Fruit fly (Drosophila melanogaster) whole organism, embryonic: ENCODE results near the gene CG42676.

Experiments
- ATbp ChIP-seq: fragments of 200-800 bp; sonication (Bioruptor generic); optimal IDR thresholded peaks from 2 replicates; lab custom pipeline; 2017; ENCODE audit warnings: missing biosample characterization, mild to moderate bottlenecking, missing genetic modification characterization, missing genetic modification reagents
- Adf1 ChIP-seq: fragments of 200-800 bp; sonication (Bioruptor generic); IDR thresholded peaks from 2 replicates; pipeline ENCODE4 v1.3.6; 2022; ENCODE audit warnings: missing biosample characterization, missing genetic modification characterization
- Antp ChIP-seq: fragments of 200-800 bp; sonication (Bioruptor generic); optimal IDR thresholded peaks from 3 replicates; lab custom pipeline; 2016; ENCODE audit warnings: missing biosample characterization, missing genetic modification characterization
- C15 ChIP-seq: fragments of 200-800 bp; sonication (Bioruptor generic); IDR thresholded peaks from 3 replicates; pipeline ENCODE4 v1.3.6; 2022; ENCODE audit warnings: missing biosample characterization, missing genetic modification characterization
- CG10267 ChIP-seq: fragments of 200-800 bp; sonication (Bioruptor generic); optimal IDR thresholded peaks from 2 replicates; lab custom pipeline; 2018; ENCODE audit warnings: missing biosample characterization, mild to moderate bottlenecking, missing genetic modification characterization, moderate library complexity
- CG11093 ChIP-seq: fragments of 200-800 bp; sonication (Bioruptor generic); IDR thresholded peaks from 3 replicates; pipeline ENCODE4 v1.3.6; 2022; ENCODE audit warnings: missing biosample characterization, missing genetic modification characterization
- CG11247 ChIP-seq: fragments of 200-800 bp; sonication (Bioruptor generic); IDR thresholded peaks from 2 replicates; pipeline ENCODE4 v1.3.6; 2022; ENCODE audit warnings: missing biosample characterization, missing genetic modification characterization
- CG12236 ChIP-seq: fragments of 200-800 bp; sonication (Bioruptor generic); optimal IDR thresholded peaks from 2 replicates; lab custom pipeline; 2016; ENCODE audit warnings: missing biosample characterization, missing genetic modification characterization
- CG16779 ChIP-seq: fragments of 200-800 bp; sonication (Bioruptor generic); IDR thresholded peaks from 2 replicates; pipeline ENCODE4 v1.3.6; 2022; ENCODE audit warnings: missing biosample characterization, missing genetic modification characterization
- CG2678 ChIP-seq: fragments of 200-800 bp; sonication (Bioruptor generic); optimal IDR thresholded peaks from 3 replicates; lab custom pipeline; 2019; ENCODE audit warnings: missing biosample characterization, mild to moderate bottlenecking, missing genetic modification characterization, moderate library complexity
- CG32532 ChIP-seq: fragments of 200-800 bp; sonication (Bioruptor generic); IDR thresholded peaks from 2 replicates; pipeline ENCODE4 v1.3.6; 2022; ENCODE audit warnings: missing biosample characterization, missing genetic modification characterization
- CG4404 ChIP-seq: fragments of 200-800 bp; sonication (Bioruptor generic); IDR thresholded peaks from 2 replicates; pipeline ENCODE4 v1.3.6; 2022; ENCODE audit warnings: missing biosample characterization, missing genetic modification characterization
- CG5245 ChIP-seq: fragments of 200-800 bp; sonication (Bioruptor generic); optimal IDR thresholded peaks from 3 replicates; lab custom pipeline; 2016; ENCODE audit warnings: missing biosample characterization, missing genetic modification characterization
- CG6272 ChIP-seq: fragments of 200-800 bp; sonication (Bioruptor generic); IDR thresholded peaks from 2 replicates; pipeline ENCODE4 v1.3.6; 2022; ENCODE audit warnings: missing biosample characterization, missing genetic modification characterization
- CG7745 ChIP-seq: fragments of 200-800 bp; sonication (Bioruptor generic); optimal IDR thresholded peaks from 2 replicates; lab custom pipeline; 2018; ENCODE audit warnings: missing biosample characterization, mild to moderate bottlenecking, missing genetic modification characterization, moderate library complexity
- CG9215 ChIP-seq: fragments of 200-800 bp; sonication (Bioruptor generic); IDR thresholded peaks from 2 replicates; pipeline ENCODE4 v1.3.6; 2022; ENCODE audit warnings: missing biosample characterization, missing genetic modification characterization
- CoRest ChIP-seq: fragments of 200-800 bp; sonication (Bioruptor generic); optimal IDR thresholded peaks from 3 replicates; lab custom pipeline; 2018; ENCODE audit warnings: missing biosample characterization, mild to moderate bottlenecking, missing genetic modification characterization, moderate library complexity
- Dfd ChIP-seq, 2 experiments: fragments of >200 bp; optimal IDR thresholded peaks; 2 replicates each; lab custom pipeline; 2017; ENCODE audit warnings: missing biosample characterization in 2 of 2, missing genetic modification characterization in 2 of 2
- Dll ChIP-seq: fragments of 200-800 bp; sonication (Bioruptor generic); IDR thresholded peaks from 4 replicates; pipeline ENCODE4 v1.3.6; 2022; ENCODE audit warnings: missing biosample characterization, missing genetic modification characterization; ENCODE audit not compliant: partially characterized antibody
- Doc3 ChIP-seq: fragments of 200-800 bp; sonication (Bioruptor generic); IDR thresholded peaks from 3 replicates; pipeline ENCODE4 v1.3.6; 2022; ENCODE audit warnings: missing biosample characterization, missing genetic modification characterization; ENCODE audit not compliant: partially characterized antibody
- ERR ChIP-seq: fragments of 200-800 bp; sonication (Bioruptor generic); optimal IDR thresholded peaks from 2 replicates; lab custom pipeline; 2016; ENCODE audit warnings: missing biosample characterization, missing genetic modification characterization
- Fer2 ChIP-seq: fragments of 200-800 bp; sonication (Bioruptor generic); optimal IDR thresholded peaks from 2 replicates; lab custom pipeline; 2018; ENCODE audit warnings: missing biosample characterization, mild to moderate bottlenecking, missing genetic modification characterization, moderate library complexity
- Gsc ChIP-seq: fragments of 200-800 bp; sonication (Bioruptor generic); IDR thresholded peaks from 2 replicates; pipeline ENCODE4 v1.3.6; 2022; ENCODE audit warnings: missing biosample characterization, missing genetic modification characterization
- H2.0 ChIP-seq: fragments of 200-800 bp; sonication (Bioruptor generic); IDR thresholded peaks from 2 replicates; pipeline ENCODE4 v1.3.6; 2022; ENCODE audit warnings: missing biosample characterization, missing genetic modification characterization
- Hsf ChIP-seq: fragments of 200-800 bp; sonication (Bioruptor generic); optimal IDR thresholded peaks from 3 replicates; lab custom pipeline; 2016; ENCODE audit warnings: missing biosample characterization, missing genetic modification characterization
- Lim3 ChIP-seq: fragments of 200-800 bp; sonication (Bioruptor generic); IDR thresholded peaks from 2 replicates; pipeline ENCODE4 v1.3.6; 2022; ENCODE audit warnings: missing biosample characterization, missing genetic modification characterization
- Max ChIP-seq: fragments of 200-800 bp; sonication (Bioruptor generic); optimal IDR thresholded peaks from 2 replicates; lab custom pipeline; 2016; ENCODE audit warnings: missing biosample characterization, mild to moderate bottlenecking, missing genetic modification characterization
- Meics ChIP-seq: fragments of 200-800 bp; sonication (Bioruptor generic); optimal IDR thresholded peaks from 2 replicates; lab custom pipeline; 2017; ENCODE audit warnings: missing biosample characterization, mild to moderate bottlenecking, missing genetic modification characterization
- Nf-YA ChIP-seq: fragments of 200-800 bp; sonication (Bioruptor generic); IDR thresholded peaks from 2 replicates; pipeline ENCODE4 v1.3.6; 2022; ENCODE audit warnings: missing biosample characterization, missing genetic modification characterization
- Sin3A ChIP-seq: fragments of >200 bp; optimal IDR thresholded peaks from 2 replicates; lab custom pipeline; 2018
- Six4 ChIP-seq: fragments of 200-800 bp; sonication (Bioruptor generic); optimal IDR thresholded peaks from 2 replicates; lab custom pipeline; 2016; ENCODE audit warnings: missing biosample characterization, missing genetic modification characterization
- TFAM ChIP-seq: fragments of 200-800 bp; sonication (Bioruptor generic); optimal IDR thresholded peaks from 2 replicates; lab custom pipeline; 2017; ENCODE audit warnings: missing biosample characterization, missing genetic modification characterization, inconsistent platforms
- Taf1 ChIP-seq: fragments of 200-800 bp; sonication (Bioruptor generic); IDR thresholded peaks from 2 replicates; pipeline ENCODE4 v1.3.6; 2022; ENCODE audit warnings: missing biosample characterization, missing genetic modification characterization
- al ChIP-seq: fragments of 200-800 bp; sonication (Bioruptor generic); IDR thresholded peaks from 2 replicates; pipeline ENCODE4 v1.3.6; 2022; ENCODE audit warnings: missing biosample characterization, missing genetic modification characterization
- btn ChIP-seq: fragments of 200-800 bp; sonication (Bioruptor generic); optimal IDR thresholded peaks from 2 replicates; lab custom pipeline; 2016; ENCODE audit warnings: missing biosample characterization, missing genetic modification characterization
- cg ChIP-seq: fragments of 200-800 bp; sonication (Bioruptor generic); optimal IDR thresholded peaks from 3 replicates; lab custom pipeline; 2019; ENCODE audit warnings: missing biosample characterization, mild to moderate bottlenecking, missing genetic modification characterization, moderate library complexity
- crp ChIP-seq, 2 experiments: fragments of 200-800 bp; sonication (Bioruptor generic); optimal IDR thresholded peaks; 2 replicates in 1 of 2; 3 replicates in 1 of 2; lab custom pipeline; 2017; ENCODE audit warnings: missing biosample characterization in 2 of 2, missing genetic modification characterization in 2 of 2, mild to moderate bottlenecking in 1 of 2, moderate library complexity in 1 of 2
- fd3F ChIP-seq: fragments of 200-800 bp; sonication (Bioruptor generic); optimal IDR thresholded peaks from 2 replicates; lab custom pipeline; 2018; ENCODE audit warnings: missing biosample characterization, mild to moderate bottlenecking, missing genetic modification characterization, moderate library complexity
- ftz-f1 ChIP-seq: fragments of 200-800 bp; sonication (Bioruptor generic); optimal IDR thresholded peaks from 2 replicates; lab custom pipeline; 2016; ENCODE audit warnings: missing biosample characterization, missing genetic modification characterization
- mirr ChIP-seq: fragments of 200-800 bp; sonication (Bioruptor generic); optimal IDR thresholded peaks from 3 replicates; lab custom pipeline; 2018; ENCODE audit warnings: missing biosample characterization, mild to moderate bottlenecking, missing genetic modification characterization
- mld ChIP-seq: fragments of 200-800 bp; sonication (Bioruptor generic); IDR thresholded peaks from 3 replicates; pipeline ENCODE4 v1.3.6; 2022; ENCODE audit warnings: missing biosample characterization, missing genetic modification characterization; ENCODE audit not compliant: partially characterized antibody
- prd ChIP-seq, 3 experiments: fragments of >200 bp in 2 of 3; fragments of 200-800 bp in 1 of 3; sonication (Bioruptor generic) in 1 of 3; optimal IDR thresholded peaks in 2 of 3; IDR thresholded peaks in 1 of 3; 2 replicates in 2 of 3; 3 replicates in 1 of 3; pipeline versions ENCODE4 v1.3.6 to Lab custom; 2017 to 2022; ENCODE audit warnings: missing biosample characterization in 1 of 3, missing genetic modification characterization in 1 of 3
- ranshi ChIP-seq: fragments of 200-800 bp; sonication (Bioruptor generic); IDR thresholded peaks from 2 replicates; pipeline ENCODE4 v1.3.6; 2022; ENCODE audit warnings: missing biosample characterization, missing genetic modification characterization
- sc ChIP-seq, 3 experiments: fragments of >200 bp in 2 of 3; fragments of 200-800 bp in 1 of 3; sonication (Bioruptor generic) in 1 of 3; optimal IDR thresholded peaks; 2 replicates in 2 of 3; 3 replicates in 1 of 3; lab custom pipeline; 2017; ENCODE audit warnings: mild to moderate bottlenecking in 1 of 3, missing biosample characterization in 1 of 3, missing genetic modification characterization in 1 of 3, missing genetic modification reagents in 1 of 3
- sna ChIP-seq: fragments of 200-800 bp; sonication (Bioruptor generic); IDR thresholded peaks from 2 replicates; pipeline ENCODE4 v1.3.6; 2022; ENCODE audit warnings: missing biosample characterization, missing genetic modification characterization; ENCODE audit not compliant: partially characterized antibody
- tap ChIP-seq: fragments of 200-800 bp; optimal IDR thresholded peaks from 3 replicates; lab custom pipeline; 2019; ENCODE audit warnings: missing biosample characterization, mild to moderate bottlenecking, missing genetic modification characterization, moderate library complexity
- tx ChIP-seq: fragments of 200-800 bp; sonication (Bioruptor generic); optimal IDR thresholded peaks from 2 replicates; lab custom pipeline; 2016; ENCODE audit warnings: missing biosample characterization, missing genetic modification characterization
- unpg ChIP-seq: fragments of 200-800 bp; sonication (Bioruptor generic); optimal IDR thresholded peaks from 3 replicates; lab custom pipeline; 2018; ENCODE audit warnings: missing biosample characterization, mild to moderate bottlenecking, missing genetic modification characterization, moderate library complexity

Gene CG42676

DNA sequence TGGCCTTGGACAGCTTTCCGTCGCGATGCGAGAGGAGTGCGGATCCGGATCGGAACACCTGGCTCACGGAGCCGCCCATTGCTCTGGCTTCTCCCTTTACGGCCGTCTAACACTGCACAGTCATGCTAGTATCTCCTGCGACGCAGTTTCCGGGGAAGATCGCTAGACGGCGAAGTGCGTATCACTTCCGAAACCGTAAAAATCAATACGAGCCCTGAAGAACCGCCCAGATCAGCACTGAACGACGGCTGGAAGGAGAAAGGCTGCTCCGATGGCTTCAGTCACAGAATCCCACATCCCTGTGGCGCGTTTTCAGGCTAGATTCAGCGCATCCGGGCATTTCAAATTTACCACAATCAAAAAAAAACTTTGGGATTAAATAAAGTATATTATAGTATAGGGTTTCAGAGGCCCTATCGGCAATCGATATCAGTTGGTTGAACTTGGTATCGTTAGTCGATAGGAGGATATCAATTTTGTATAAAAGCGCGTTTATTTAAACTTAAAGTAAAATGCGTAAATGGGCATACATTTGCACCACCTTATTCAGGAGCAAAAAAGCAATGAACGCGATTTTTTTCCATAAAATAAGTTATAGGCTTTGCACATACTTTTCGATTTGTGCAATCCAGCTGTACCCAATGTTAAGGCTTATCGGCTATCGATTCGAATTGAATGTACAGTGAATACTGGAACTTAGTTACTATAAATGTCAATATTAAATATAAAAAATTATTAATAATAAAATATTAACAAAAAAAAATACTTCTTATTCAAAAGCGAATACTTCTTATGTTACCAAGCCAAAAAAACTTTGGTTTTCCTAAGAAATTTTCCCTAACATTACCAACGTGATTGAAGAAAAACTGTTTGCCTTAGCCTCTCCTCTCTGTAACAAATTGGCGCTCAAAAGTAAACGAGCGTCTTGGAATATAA lies 27.9 kb upstream of the CG42676 start, which contains the start of the genes CG13933 and PolD2 (continued):
- peak; percentile 92 for TF ChIP-seq CG4404 (GFP tag; lab: Robert Waterston, UW)
- TF ChIP-seq CG2678 (tag; lab: Kevin White, UChicago), result peak; percentile 92
- TF ChIP-seq CG9215 (GFP tag; lab: Robert Waterston, UW), result peak; percentile 92
- TF ChIP-seq Meics (GFP tag; lab: Kevin White, UChicago), result peak; percentile 88
- TF ChIP-seq cg, result no peak
- TF ChIP-seq sc (optimal IDR thresholded peaks at IDR 0.05; lab: Kevin White, UChicago), result no peak
- peak; percentile 96 for TF ChIP-seq sc (GFP tag; optimal IDR thresholded peaks at IDR 0.05; lab: Kevin White, UChicago)
- TF ChIP-seq C15 (GFP tag; lab: Robert Waterston, UW), result peak; percentile 81; the same call in 1 of the 3 replicates
- TF ChIP-seq Antp (GFP tag; lab: Kevin White, UChicago), result peak; percentile 79
- TF ChIP-seq ftz-f1 (GFP tag; lab: Kevin White, UChicago), result no peak
- peak; percentile 98 for TF ChIP-seq fd3F
- TF ChIP-seq H2.0, result peak; percentile 99
- peak; percentile 71 for TF ChIP-seq Six4
- TF ChIP-seq Dll, result peak; percentile 80
- TF ChIP-seq TFAM (GFP tag; lab: Kevin White, UChicago), result peak; percentile 20
- peak; percentile 95 for TF ChIP-seq ranshi (GFP tag; lab: Robert Waterston, UW)
- peak; percentile 98 for TF ChIP-seq CG11093
- peak; percentile 80 for TF ChIP-seq sna
- TF ChIP-seq Max, result peak; percentile 74
- peak; percentile 67; the same call in 2 of the 3 replicates for TF ChIP-seq mld (GFP tag; lab: Robert Waterston, UW)
- peak; percentile 92 for TF ChIP-seq CG6272 (GFP tag; lab: Robert Waterston, UW)
- peak; percentile 92 for TF ChIP-seq Nf-YA (GFP tag; lab: Robert Waterston, UW)
- peak; percentile 92 for TF ChIP-seq CG7745 (tag; lab: Kevin White, UChicago)
- peak; percentile 81 for TF ChIP-seq ERR (GFP tag; lab: Kevin White, UChicago)
- peak; percentile 86 for TF ChIP-seq Adf1 (GFP tag; lab: Robert Waterston, UW)
- peak; percentile 90 for TF ChIP-seq CG11247 (GFP tag; lab: Robert Waterston, UW)
- no peak for TF ChIP-seq mirr (GFP tag; lab: Kevin White, UChicago)
- TF ChIP-seq crp (GFP tag; optimal IDR thresholded peaks at IDR 0.05; lab: Kevin White, UChicago), result peak; percentile 25 to 74
- TF ChIP-seq ATbp (GFP tag; lab: Kevin White, UChicago), result no peak
- TF ChIP-seq CG16779 (GFP tag; lab: Robert Waterston, UW), result peak; percentile 81
- peak; percentile 95 for TF ChIP-seq Lim3
- no peak for TF ChIP-seq Sin3A (lab: Kevin White, UChicago)
- peak; percentile 99 for TF ChIP-seq CoRest (tag; lab: Kevin White, UChicago)
- peak; percentile 83 for TF ChIP-seq tx
- peak; percentile 91 for TF ChIP-seq Gsc (GFP tag; lab: Robert Waterston, UW)
- no peak for TF ChIP-seq tap (tag; lab: Kevin White, UChicago)
- TF ChIP-seq CG5245 (GFP tag; lab: Kevin White, UChicago), result peak; percentile 55
- TF ChIP-seq CG12236, result peak; percentile 34
- TF ChIP-seq prd (optimal IDR thresholded peaks at IDR 0.05; lab: Kevin White, UChicago), result no peak
- TF ChIP-seq prd (GFP tag; IDR thresholded peaks at IDR 0.05; lab: Robert Waterston, UW), result peak; percentile 99
- no peak for TF ChIP-seq Dfd (GFP tag; optimal IDR thresholded peaks at IDR 0.05; lab: Kevin White, UChicago)
- TF ChIP-seq CG32532 (GFP tag; lab: Robert Waterston, UW), result peak; percentile 99
- peak; percentile 94 for TF ChIP-seq Taf1 (GFP tag; lab: Robert Waterston, UW)
- TF ChIP-seq Hsf (GFP tag; lab: Kevin White, UChicago), result peak; percentile 90
- peak; percentile 96 for TF ChIP-seq CG10267 (tag; lab: Kevin White, UChicago)
- TF ChIP-seq Doc3 (GFP tag; lab: Robert Waterston, UW), result peak; percentile 77
- TF ChIP-seq Fer2 (tag; lab: Kevin White, UChicago), result peak; percentile 44
- peak; percentile 98 for TF ChIP-seq unpg (GFP tag; lab: Kevin White, UChicago)
- peak; percentile 20 for TF ChIP-seq btn (GFP tag; lab: Kevin White, UChicago)
- peak; percentile 94 for TF ChIP-seq al (GFP tag; lab: Robert Waterston, UW)
